Fruit fly (Drosophila melanogaster) whole organism, embryonic: Measurements from ENCODE around the gene Nagk.
A peak's percentile ranks its signal among the peaks of the same experiment; 100 is the strongest.

Experiments
- Atf6 ChIP-seq: fragments of 200-800 bp; sonication (Bioruptor generic); IDR thresholded peaks from 2 replicates; pipeline ENCODE4 v1.3.6; 2022; ENCODE audit warnings: missing biosample characterization, missing genetic modification characterization
- Bdp1 ChIP-seq: fragments of 200-800 bp; sonication (Bioruptor generic); optimal IDR thresholded peaks from 3 replicates; lab custom pipeline; 2016; ENCODE audit warnings: missing biosample characterization, missing genetic modification characterization
- CG11093 ChIP-seq: fragments of 200-800 bp; sonication (Bioruptor generic); IDR thresholded peaks from 3 replicates; pipeline ENCODE4 v1.3.6; 2022; ENCODE audit warnings: missing biosample characterization, missing genetic modification characterization
- CG12155 ChIP-seq: fragments of 200-800 bp; sonication (Bioruptor generic); optimal IDR thresholded peaks from 3 replicates; lab custom pipeline; 2016; ENCODE audit warnings: missing biosample characterization, missing genetic modification characterization
- CG12236 ChIP-seq: fragments of 200-800 bp; sonication (Bioruptor generic); optimal IDR thresholded peaks from 2 replicates; lab custom pipeline; 2016; ENCODE audit warnings: missing biosample characterization, missing genetic modification characterization
- CG13287 ChIP-seq: fragments of 200-800 bp; sonication (Bioruptor generic); IDR thresholded peaks from 2 replicates; pipeline ENCODE4 v1.3.6; 2022; ENCODE audit warnings: missing biosample characterization, missing genetic modification characterization; ENCODE audit not compliant: partially characterized antibody
- CG1529 ChIP-seq: fragments of 200-800 bp; sonication (Bioruptor generic); optimal IDR thresholded peaks from 3 replicates; lab custom pipeline; 2018; ENCODE audit warnings: missing biosample characterization, missing genetic modification characterization
- CG1602 ChIP-seq: fragments of 200-800 bp; sonication (Bioruptor generic); optimal IDR thresholded peaks from 3 replicates; lab custom pipeline; 2016; ENCODE audit warnings: missing biosample characterization, missing genetic modification characterization
- CG1647 ChIP-seq: fragments of 200-800 bp; sonication (Bioruptor generic); optimal IDR thresholded peaks from 3 replicates; lab custom pipeline; 2016; ENCODE audit warnings: missing biosample characterization, missing genetic modification characterization
- CG18599 ChIP-seq: fragments of 200-800 bp; sonication (Bioruptor generic); optimal IDR thresholded peaks from 3 replicates; lab custom pipeline; 2017; ENCODE audit warnings: missing biosample characterization, missing genetic modification characterization, mild to moderate bottlenecking, moderate library complexity, missing genetic modification reagents
- CG2875 ChIP-seq: fragments of 200-800 bp; sonication (Bioruptor generic); optimal IDR thresholded peaks from 2 replicates; lab custom pipeline; 2017; ENCODE audit warnings: missing biosample characterization, mild to moderate bottlenecking, missing genetic modification characterization, missing genetic modification reagents
- CG32772 ChIP-seq: fragments of 200-800 bp; sonication (Bioruptor generic); IDR thresholded peaks from 2 replicates; pipeline ENCODE4 v1.3.6; 2022; ENCODE audit warnings: missing biosample characterization, missing genetic modification characterization
- CG3847 ChIP-seq: fragments of 200-800 bp; sonication (Bioruptor generic); IDR thresholded peaks from 2 replicates; pipeline ENCODE4 v1.3.6; 2022; ENCODE audit warnings: missing biosample characterization, missing genetic modification characterization
- CG4282 ChIP-seq: fragments of 200-800 bp; sonication (Bioruptor generic); optimal IDR thresholded peaks from 2 replicates; lab custom pipeline; 2016; ENCODE audit warnings: missing biosample characterization, missing genetic modification characterization
- CG4730 ChIP-seq: fragments of 200-800 bp; sonication (Bioruptor generic); IDR thresholded peaks from 2 replicates; pipeline ENCODE4 v1.3.6; 2022; ENCODE audit warnings: missing biosample characterization, missing genetic modification characterization
- CG6791 ChIP-seq: fragments of 200-800 bp; sonication (Bioruptor generic); IDR thresholded peaks from 3 replicates; pipeline ENCODE4 v1.3.6; 2022; ENCODE audit warnings: missing biosample characterization, missing genetic modification characterization; ENCODE audit not compliant: partially characterized antibody
- CG7556 ChIP-seq: fragments of 200-800 bp; sonication (Bioruptor generic); optimal IDR thresholded peaks from 2 replicates; lab custom pipeline; 2017; ENCODE audit warnings: missing biosample characterization, mild to moderate bottlenecking, missing genetic modification characterization
- CG8281 ChIP-seq: fragments of 200-800 bp; sonication (Bioruptor generic); optimal IDR thresholded peaks from 2 replicates; lab custom pipeline; 2018; ENCODE audit warnings: missing biosample characterization, mild to moderate bottlenecking, missing genetic modification characterization, moderate library complexity
- CG9817 ChIP-seq: fragments of 200-800 bp; sonication (Bioruptor generic); optimal IDR thresholded peaks from 2 replicates; lab custom pipeline; 2018; ENCODE audit warnings: missing biosample characterization, mild to moderate bottlenecking, missing genetic modification characterization, moderate library complexity
- CHES-1-like ChIP-seq: fragments of 200-800 bp; sonication (Bioruptor generic); optimal IDR thresholded peaks from 2 replicates; lab custom pipeline; 2016; ENCODE audit warnings: missing biosample characterization, missing genetic modification characterization
- Deaf1 ChIP-seq: fragments of 200-800 bp; optimal IDR thresholded peaks from 3 replicates; lab custom pipeline; 2019; ENCODE audit warnings: missing biosample characterization, mild to moderate bottlenecking, missing genetic modification characterization, moderate library complexity
- Dip3 ChIP-seq: fragments of 200-800 bp; sonication (Bioruptor generic); optimal IDR thresholded peaks from 3 replicates; lab custom pipeline; 2016; ENCODE audit warnings: missing biosample characterization, missing genetic modification characterization
- Fer2 ChIP-seq: fragments of 200-800 bp; sonication (Bioruptor generic); optimal IDR thresholded peaks from 2 replicates; lab custom pipeline; 2018; ENCODE audit warnings: missing biosample characterization, mild to moderate bottlenecking, missing genetic modification characterization, moderate library complexity
- Hmx ChIP-seq: fragments of 200-800 bp; sonication (Bioruptor generic); optimal IDR thresholded peaks from 2 replicates; lab custom pipeline; 2016; ENCODE audit warnings: missing biosample characterization, missing genetic modification characterization
- Lpt ChIP-seq: fragments of >200 bp; optimal IDR thresholded peaks from 2 replicates; lab custom pipeline; 2018; ENCODE audit warnings: missing biosample characterization, missing genetic modification characterization
- NfI ChIP-seq: fragments of 200-800 bp; sonication (Bioruptor generic); optimal IDR thresholded peaks from 3 replicates; lab custom pipeline; 2018; ENCODE audit warnings: missing biosample characterization, mild to moderate bottlenecking, missing genetic modification characterization, moderate library complexity
- TFAM ChIP-seq: fragments of 200-800 bp; sonication (Bioruptor generic); optimal IDR thresholded peaks from 2 replicates; lab custom pipeline; 2017; ENCODE audit warnings: missing biosample characterization, missing genetic modification characterization, inconsistent platforms
- Usf ChIP-seq: fragments of 200-800 bp; sonication (Bioruptor generic); optimal IDR thresholded peaks from 2 replicates; lab custom pipeline; 2017; ENCODE audit warnings: missing genotype, missing biosample characterization, missing genetic modification characterization
- Xrp1 ChIP-seq: fragments of 200-800 bp; sonication (Bioruptor generic); IDR thresholded peaks from 2 replicates; pipeline ENCODE4 v1.3.6; 2022; ENCODE audit warnings: missing biosample characterization, missing genetic modification characterization
- ab ChIP-seq: fragments of 200-800 bp; sonication (Bioruptor generic); optimal IDR thresholded peaks from 2 replicates; lab custom pipeline; 2016; ENCODE audit warnings: missing biosample characterization, missing genetic modification characterization
- aop ChIP-seq: fragments of 200-800 bp; sonication (Bioruptor generic); IDR thresholded peaks from 2 replicates; pipeline ENCODE4 v1.3.6; 2022; ENCODE audit warnings: missing biosample characterization, missing genetic modification characterization
- bigmax ChIP-seq: fragments of 200-800 bp; sonication (Bioruptor generic); optimal IDR thresholded peaks from 2 replicates; lab custom pipeline; 2018; ENCODE audit warnings: missing biosample characterization, mild to moderate bottlenecking, missing genetic modification characterization
- chm ChIP-seq: fragments of 200-800 bp; sonication (Bioruptor generic); IDR thresholded peaks from 2 replicates; pipeline ENCODE4 v1.3.6; 2022; ENCODE audit warnings: missing biosample characterization, missing genetic modification characterization
- chn ChIP-seq: fragments of 200-800 bp; sonication (Bioruptor generic); optimal IDR thresholded peaks from 2 replicates; lab custom pipeline; 2016; ENCODE audit warnings: missing biosample characterization, missing genetic modification characterization
- danr ChIP-seq: fragments of 200-800 bp; sonication (Bioruptor generic); IDR thresholded peaks from 2 replicates; pipeline ENCODE4 v1.3.6; 2022; ENCODE audit warnings: missing biosample characterization, missing genetic modification characterization
- dpn ChIP-seq, 2 experiments: fragments of 200-800 bp; sonication (Bioruptor generic); optimal IDR thresholded peaks; 3 replicates each; lab custom pipeline; 2016; ENCODE audit warnings: missing biosample characterization in 2 of 2, missing genetic modification characterization in 2 of 2
- ems ChIP-seq: fragments of 200-800 bp; sonication (Bioruptor generic); optimal IDR thresholded peaks from 3 replicates; lab custom pipeline; 2016; ENCODE audit warnings: missing biosample characterization, missing genetic modification characterization
- fd3F ChIP-seq: fragments of 200-800 bp; sonication (Bioruptor generic); optimal IDR thresholded peaks from 2 replicates; lab custom pipeline; 2018; ENCODE audit warnings: missing biosample characterization, mild to moderate bottlenecking, missing genetic modification characterization, moderate library complexity
- gcm ChIP-seq: fragments of 200-800 bp; sonication (Bioruptor generic); optimal IDR thresholded peaks from 2 replicates; lab custom pipeline; 2019; ENCODE audit warnings: missing biosample characterization, mild to moderate bottlenecking, missing genetic modification characterization, moderate library complexity
- gcm2 ChIP-seq: fragments of 200-800 bp; sonication (Bioruptor generic); optimal IDR thresholded peaks from 2 replicates; lab custom pipeline; 2016; ENCODE audit warnings: missing biosample characterization, missing genetic modification characterization
- mam ChIP-seq: fragments of 200-800 bp; sonication (Bioruptor generic); optimal IDR thresholded peaks from 3 replicates; lab custom pipeline; 2016; ENCODE audit warnings: missing biosample characterization, missing genetic modification characterization
- mirr ChIP-seq: fragments of 200-800 bp; sonication (Bioruptor generic); optimal IDR thresholded peaks from 3 replicates; lab custom pipeline; 2018; ENCODE audit warnings: missing biosample characterization, mild to moderate bottlenecking, missing genetic modification characterization
- pb ChIP-seq: fragments of 200-800 bp; sonication (Bioruptor generic); optimal IDR thresholded peaks from 3 replicates; lab custom pipeline; 2016; ENCODE audit warnings: missing biosample characterization, missing genetic modification characterization
- pros ChIP-seq: fragments of 200-800 bp; sonication (Bioruptor generic); optimal IDR thresholded peaks from 3 replicates; lab custom pipeline; 2019; ENCODE audit warnings: missing biosample characterization, mild to moderate bottlenecking, missing genetic modification characterization, moderate library complexity
- schlank ChIP-seq: fragments of 200-800 bp; sonication (Bioruptor generic); optimal IDR thresholded peaks from 2 replicates; lab custom pipeline; 2018; ENCODE audit warnings: missing biosample characterization, mild to moderate bottlenecking, missing genetic modification characterization
- sim ChIP-seq: fragments of 200-800 bp; sonication (Bioruptor generic); IDR thresholded peaks from 2 replicates; pipeline ENCODE4 v1.3.6; 2022; ENCODE audit warnings: missing biosample characterization, missing genetic modification characterization
- sqz ChIP-seq: fragments of 200-800 bp; sonication (Bioruptor generic); optimal IDR thresholded peaks from 3 replicates; lab custom pipeline; 2018; ENCODE audit warnings: missing biosample characterization, mild to moderate bottlenecking, missing genetic modification characterization
- ttk ChIP-seq: fragments of 200-800 bp; sonication (Bioruptor generic); IDR thresholded peaks from 2 replicates; pipeline ENCODE4 v2.1.2; 2022; ENCODE audit warnings: missing biosample characterization, missing genetic modification characterization
- tx ChIP-seq: fragments of 200-800 bp; sonication (Bioruptor generic); optimal IDR thresholded peaks from 2 replicates; lab custom pipeline; 2016; ENCODE audit warnings: missing biosample characterization, missing genetic modification characterization
- unc-4 ChIP-seq: fragments of 200-800 bp; sonication (Bioruptor generic); IDR thresholded peaks from 2 replicates; pipeline ENCODE4 v1.3.6; 2022; ENCODE audit warnings: missing biosample characterization, missing genetic modification characterization; ENCODE audit not compliant: partially characterized antibody
- wdn ChIP-seq: fragments of 200-800 bp; sonication (Bioruptor generic); IDR thresholded peaks from 2 replicates; pipeline ENCODE4 v1.3.6; 2022; ENCODE audit warnings: missing biosample characterization, missing genetic modification characterization
- zen2 ChIP-seq: fragments of 200-800 bp; sonication (Bioruptor generic); IDR thresholded peaks from 3 replicates; pipeline ENCODE4 v1.3.6; 2022; ENCODE audit warnings: missing biosample characterization, missing genetic modification characterization; ENCODE audit not compliant: partially characterized antibody

Gene Nagk

DNA sequence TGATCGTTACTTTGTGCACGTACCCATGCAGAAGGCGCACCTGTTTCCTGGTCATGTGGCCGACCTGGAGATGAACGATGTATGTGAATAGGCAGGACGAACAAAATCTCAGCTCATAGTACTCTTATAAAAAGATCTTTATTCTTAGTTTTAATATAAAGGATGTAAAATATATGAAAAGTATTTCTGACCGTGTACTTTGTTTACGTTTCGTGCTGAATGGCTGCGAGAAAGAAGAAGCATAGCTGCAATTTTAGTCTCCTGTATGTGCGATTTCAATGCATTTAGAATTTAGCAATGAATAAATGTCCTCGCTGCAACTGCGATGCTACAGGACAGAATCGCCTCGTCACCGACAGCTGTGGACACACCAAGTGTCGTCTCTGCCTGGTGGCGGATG lies 4.8 kb upstream of the Nagk start, which contains the start of the genes CG42726 and CG42727 (continued):
- TF ChIP-seq Bdp1 (GFP tag; lab: Kevin White, UChicago) (peak; percentile 15), ems (GFP tag; lab: Kevin White, UChicago) (peak; percentile 52), CG7556 (GFP tag; lab: Kevin White, UChicago) (peak; percentile 2), CG6791 (GFP tag; lab: Robert Waterston, UW) (no peak), unc-4 (GFP tag; lab: Robert Waterston, UW) (no peak), CG11093 (GFP tag; lab: Robert Waterston, UW) (no peak), CG1529 (no peak), tx (GFP tag; lab: Kevin White, UChicago) (no peak), CG18599 (peak; percentile 5), CG32772 (no peak), chn (GFP tag; lab: Kevin White, UChicago) (no peak), CG12155 (GFP tag; lab: Kevin White, UChicago) (peak; percentile 20), Dip3 (GFP tag; lab: Kevin White, UChicago) (no peak), sqz (no peak), CG4282 (GFP tag; lab: Kevin White, UChicago) (no peak), Xrp1 (peak; percentile 37; the same call in 1 of the 2 replicates), CG12236 (GFP tag; lab: Kevin White, UChicago) (no peak), TFAM (GFP tag; lab: Kevin White, UChicago) (no peak), CG8281 (tag; lab: Kevin White, UChicago) (no peak), chm (GFP tag; lab: Robert Waterston, UW) (no peak), bigmax (GFP tag; lab: Kevin White, UChicago) (no peak), CG2875 (GFP tag; lab: Kevin White, UChicago) (no peak), Deaf1 (tag; lab: Kevin White, UChicago) (no peak), pb (no peak), Atf6 (no peak), danr (GFP tag; lab: Robert Waterston, UW) (no peak), NfI (GFP tag; lab: Kevin White, UChicago) (peak; percentile 36), CG9817 (tag; lab: Kevin White, UChicago) (peak; percentile 40), ttk (GFP tag; lab: Robert Waterston, UW) (no peak), CHES-1-like (GFP tag; lab: Kevin White, UChicago) (no peak), zen2 (no peak), schlank (no peak), CG1602 (GFP tag; lab: Kevin White, UChicago) (no peak), CG1647 (GFP tag; lab: Kevin White, UChicago) (peak; percentile 1), fd3F (GFP tag; lab: Kevin White, UChicago) (no peak), CG13287 (GFP tag; lab: Robert Waterston, UW) (no peak; the same call in 1 of the 2 replicates), ab (GFP tag; lab: Kevin White, UChicago) (no peak), Usf (GFP tag; lab: Kevin White, UChicago) (no peak), mirr (no peak), gcm (GFP tag; lab: Kevin White, UChicago) (peak; percentile 7), CG4730 (GFP tag; lab: Robert Waterston, UW) (0 out of 2 replicates have a peak, but pooled peaks have one; percentile 19), Lpt (no peak), mam (GFP tag; lab: Kevin White, UChicago) (peak; percentile 33), wdn (GFP tag; lab: Robert Waterston, UW) (no peak), sim (no peak), aop (GFP tag; lab: Robert Waterston, UW) (no peak), pros (no peak), dpn (GFP tag; optimal IDR thresholded peaks at IDR 0.05; lab: Kevin White, UChicago) (peak in 1 of 2 experiments; percentile 46), gcm2 (GFP tag; lab: Kevin White, UChicago) (no peak), Hmx (GFP tag; lab: Kevin White, UChicago) (no peak), CG3847 (GFP tag; lab: Robert Waterston, UW) (peak; percentile 18; the same call in 1 of the 2 replicates), Fer2 (tag; lab: Kevin White, UChicago) (no peak)
